2 worm cellular contexts compared by ENCODE assay signal in genomic region chrX:13668728-13669127, ce11.
A peak's percentile ranks its signal among the peaks of the same experiment; 100 is the strongest.
TF ChIP-seq lines count a peak whose summit lies in the region.

Gene C04A11.2, minus strand, starts transcription at chrX:13668828.

TF ChIP-seq in whole organism, late embryonic, 69 proteins besides CTCF, POLR2A, EP300 and RAD21:
- TF ChIP-seq pax-1 (tag; optimal IDR thresholded peaks at IDR 0.05; lab: Kevin White, UChicago), result no peak
- peak; percentile 21 for TF ChIP-seq ceh-31 (tag; optimal IDR thresholded peaks at IDR 0.05; lab: Kevin White, UChicago)

TF ChIP-seq in whole organism, mixed stage, embryonic, 35 proteins besides CTCF, POLR2A, EP300 and RAD21:
- TF ChIP-seq pha-4 (tag; optimal IDR thresholded peaks at IDR 0.05; lab: Kevin White, UChicago) (no peak), ztf-11 (tag; optimal IDR thresholded peaks at IDR 0.05; lab: Kevin White, UChicago) (no peak), mls-2 (tag; optimal IDR thresholded peaks at IDR 0.05; lab: Kevin White, UChicago) (no peak), ces-1 (GFP tag; optimal IDR thresholded peaks at IDR 0.05; lab: Kevin White, UChicago) (peak; percentile 65), lin-13 (tag; optimal IDR thresholded peaks at IDR 0.05; lab: Kevin White, UChicago) (no peak), elt-3 (tag; optimal IDR thresholded peaks at IDR 0.05; lab: Kevin White, UChicago) (no peak)
